Worm (Caenorhabditis elegans) whole organism, L1 larva: ENCODE data around the gene R13A5.7.
"Not testable (repeated sequence)": the region's sequence is repeated elsewhere in the genome, so short reads cannot be mapped to it uniquely, and the experiment has no call there.

ENCODE experiments used
- C34B4.2 ChIP-seq: sonication (generic microtip); optimal IDR thresholded peaks from 2 replicates; lab custom pipeline; 2017; ENCODE audit warnings: mild to moderate bottlenecking, missing genetic modification characterization, missing compliant biosample characterization
- Y116A8C.19 ChIP-seq: sonication (generic microtip); optimal IDR thresholded peaks from 2 replicates; lab custom pipeline; 2016; ENCODE audit warnings: missing compliant biosample characterization, missing genetic modification characterization, borderline replicate concordance
- aha-1 ChIP-seq: fragments of 150-350 bp; optimal IDR thresholded peaks from 2 replicates; lab custom pipeline; 2014; ENCODE audit warnings: missing biosample characterization, missing genetic modification characterization
- ceh-63 ChIP-seq: fragments of 200-800 bp; sonication (Bioruptor generic); optimal IDR thresholded peaks from 2 replicates; lab custom pipeline; 2018; ENCODE audit warnings: mild to moderate bottlenecking, missing genetic modification characterization, missing compliant biosample characterization
- ceh-88 ChIP-seq: fragments of 200-800 bp; sonication (Bioruptor generic); IDR thresholded peaks from 2 replicates; pipeline ENCODE4 v1.3.6; 2022; ENCODE audit warnings: missing genetic modification characterization, missing compliant biosample characterization
- ces-1 ChIP-seq: fragments of 150-350 bp; optimal IDR thresholded peaks from 2 replicates; lab custom pipeline; 2014; ENCODE audit warnings: missing biosample characterization, missing genetic modification reagents, missing genetic modification characterization
- dsc-1 ChIP-seq: sonication (generic microtip); optimal IDR thresholded peaks from 2 replicates; lab custom pipeline; 2016; ENCODE audit warnings: mild to moderate bottlenecking, missing genetic modification characterization, missing compliant biosample characterization
- efl-1 ChIP-seq, 4 experiments: fragments of 150-350 bp; optimal IDR thresholded peaks in 3 of 4; peaks in 1 of 4; 1 replicate in 1 of 4; 2 replicates in 3 of 4; lab custom pipeline; 2014; ENCODE audit warnings: missing biosample characterization in 2 of 4, missing genetic modification characterization in 2 of 4, missing genetic modification reagents in 2 of 4
- efl-3 ChIP-seq: fragments of 200-800 bp; sonication (Bioruptor generic); optimal IDR thresholded peaks from 2 replicates; lab custom pipeline; 2018; ENCODE audit warnings: mild to moderate bottlenecking, missing genetic modification characterization, missing compliant biosample characterization
- egl-27 ChIP-seq, 2 experiments: fragments of 150-350 bp in 1 of 2; sonication (generic microtip); optimal IDR thresholded peaks; 3 replicates each; lab custom pipeline; 2017 to 2018; ENCODE audit warnings: missing biosample characterization in 2 of 2, missing genetic modification characterization in 2 of 2, missing genetic modification reagents in 2 of 2
- fos-1 ChIP-seq: fragments of 150-350 bp; optimal IDR thresholded peaks from 2 replicates; lab custom pipeline; 2014; ENCODE audit warnings: missing biosample characterization, missing genetic modification characterization
- grh-1 ChIP-seq: fragments of 200-800 bp; sonication (Bioruptor generic); IDR thresholded peaks from 2 replicates; pipeline ENCODE4 v1.3.6; 2022; ENCODE audit warnings: missing genetic modification reagents, missing genetic modification characterization, missing compliant biosample characterization
- lin-13 ChIP-seq: fragments of 150-350 bp; optimal IDR thresholded peaks from 2 replicates; lab custom pipeline; 2014; ENCODE audit warnings: missing biosample characterization, missing genetic modification reagents, missing genetic modification characterization
- lin-14 ChIP-seq: fragments of 200-800 bp; sonication (Bioruptor generic); optimal IDR thresholded peaks from 2 replicates; lab custom pipeline; 2018; ENCODE audit warnings: mild to moderate bottlenecking, missing genetic modification characterization, moderate library complexity, missing compliant biosample characterization
- lin-15B ChIP-seq: fragments of 150-350 bp; sonication (generic microtip); optimal IDR thresholded peaks from 3 replicates; lab custom pipeline; 2014; ENCODE audit warnings: missing biosample characterization, missing genetic modification characterization
- mab-9 ChIP-seq: fragments of 200-800 bp; sonication (Bioruptor generic); IDR thresholded peaks from 2 replicates; pipeline ENCODE4 v1.3.6; 2022; ENCODE audit warnings: missing genetic modification reagents, missing genetic modification characterization, missing compliant biosample characterization
- mdl-1 ChIP-seq, 2 experiments: fragments of 150-350 bp; optimal IDR thresholded peaks; 2 replicates each; lab custom pipeline; 2014 to 2017; ENCODE audit warnings: missing biosample characterization in 2 of 2, missing genetic modification characterization in 2 of 2, inconsistent platforms in 1 of 2
- mef-2 ChIP-seq: fragments of 150-350 bp; optimal IDR thresholded peaks from 2 replicates; lab custom pipeline; 2014; ENCODE audit warnings: missing biosample characterization, missing genetic modification characterization
- nhr-20 ChIP-seq: sonication (generic microtip); optimal IDR thresholded peaks from 2 replicates; lab custom pipeline; 2016; ENCODE audit warnings: mild to moderate bottlenecking, missing genetic modification characterization, missing compliant biosample characterization
- nhr-237 ChIP-seq: fragments of 150-350 bp; optimal IDR thresholded peaks from 2 replicates; lab custom pipeline; 2014; ENCODE audit warnings: missing biosample characterization, missing genetic modification characterization
- nhr-28 ChIP-seq: fragments of 150-350 bp; optimal IDR thresholded peaks from 2 replicates; lab custom pipeline; 2014; ENCODE audit warnings: missing biosample characterization, missing genetic modification characterization
- nhr-47 ChIP-seq: sonication (generic microtip); optimal IDR thresholded peaks from 2 replicates; lab custom pipeline; 2016; ENCODE audit warnings: mild to moderate bottlenecking, missing genetic modification characterization, moderate library complexity, missing compliant biosample characterization
- nhr-71 ChIP-seq: sonication (generic microtip); optimal IDR thresholded peaks from 2 replicates; lab custom pipeline; 2016; ENCODE audit warnings: mild to moderate bottlenecking, missing genetic modification characterization, moderate library complexity, missing compliant biosample characterization
- nhr-85 ChIP-seq: sonication (generic microtip); peaks from one replicate; lab custom pipeline; 2016; ENCODE audit warnings: missing genetic modification characterization, inconsistent platforms, missing compliant biosample characterization
- pag-3 ChIP-seq: sonication (generic microtip); optimal IDR thresholded peaks from 2 replicates; lab custom pipeline; 2017; ENCODE audit warnings: missing genetic modification characterization, mild to moderate bottlenecking, missing compliant biosample characterization, antibody characterized with exemption, borderline replicate concordance; ENCODE audit not compliant: insufficient read depth
- pax-3 ChIP-seq: fragments of 200-800 bp; sonication (Bioruptor generic); optimal IDR thresholded peaks from 2 replicates; lab custom pipeline; 2018; ENCODE audit warnings: mild to moderate bottlenecking, missing genetic modification characterization, moderate library complexity, missing compliant biosample characterization
- rnt-1 ChIP-seq: sonication (generic microtip); optimal IDR thresholded peaks from 2 replicates; lab custom pipeline; 2016; ENCODE audit warnings: mild to moderate bottlenecking, missing genetic modification characterization, moderate library complexity, missing compliant biosample characterization
- sup-37 ChIP-seq: fragments of 200-800 bp; sonication (Bioruptor generic); optimal IDR thresholded peaks from 2 replicates; lab custom pipeline; 2018; ENCODE audit warnings: mild to moderate bottlenecking, missing genetic modification characterization, missing compliant biosample characterization
- swsn-7 ChIP-seq: sonication (generic microtip); optimal IDR thresholded peaks from 2 replicates; lab custom pipeline; 2016; ENCODE audit warnings: missing genetic modification characterization, missing compliant biosample characterization
- unc-130 ChIP-seq: fragments of 150-350 bp; optimal IDR thresholded peaks from 2 replicates; lab custom pipeline; 2017; ENCODE audit warnings: missing biosample characterization, missing genetic modification characterization, inconsistent platforms
- unc-30 ChIP-seq: sonication (generic microtip); optimal IDR thresholded peaks from 2 replicates; lab custom pipeline; 2017; ENCODE audit warnings: missing biosample characterization, missing genetic modification characterization
- unc-62 ChIP-seq: fragments of 150-350 bp; optimal IDR thresholded peaks from 2 replicates; lab custom pipeline; 2014; ENCODE audit warnings: missing biosample characterization, missing genetic modification reagents, missing genetic modification characterization
- vab-15 ChIP-seq: sonication (generic microtip); optimal IDR thresholded peaks from 2 replicates; lab custom pipeline; 2017; ENCODE audit warnings: missing genotype, mild to moderate bottlenecking, missing genetic modification characterization, missing compliant biosample characterization
- xbp-1 ChIP-seq: sonication (generic microtip); optimal IDR thresholded peaks from 2 replicates; lab custom pipeline; 2016; ENCODE audit warnings: missing genetic modification characterization, missing compliant biosample characterization
- ztf-11 ChIP-seq, 2 experiments: sonication (generic microtip); optimal IDR thresholded peaks; 2 replicates each; lab custom pipeline; 2016 to 2017; ENCODE audit warnings: missing genetic modification characterization in 2 of 2, missing biosample characterization in 1 of 2, missing compliant biosample characterization in 1 of 2

R13A5.7 gene

DNA sequence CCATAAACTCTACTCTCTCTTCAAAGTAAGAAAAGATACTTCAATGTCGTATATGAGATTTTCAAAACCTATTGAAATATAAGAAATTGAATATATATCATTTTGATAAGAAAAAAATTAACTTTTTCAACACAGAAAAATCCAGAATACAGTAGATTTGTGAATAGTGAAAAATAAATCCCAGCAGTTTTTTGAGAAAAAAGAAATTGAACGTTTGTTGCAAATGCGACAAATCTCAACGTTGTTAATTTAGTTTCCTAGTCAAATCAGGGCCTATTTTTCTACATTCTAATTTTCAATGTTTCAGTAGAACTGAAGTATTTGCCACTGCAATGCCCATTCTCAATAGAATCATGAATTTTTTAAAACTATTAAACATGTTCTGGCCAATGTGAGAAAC is 44.6 kb upstream of the R13A5.7 start, which contains the start of gene T04A6.2:
Gene T04A6.2 (plus strand): TSS at position 301 of the 400 bp plus-strand sequence.
- TF ChIP-seq unc-30 (tag; lab: Kevin White, UChicago), result no peak
- no peak for TF ChIP-seq unc-130 (tag; lab: Kevin White, UChicago)
- TF ChIP-seq egl-27 (tag; optimal IDR thresholded peaks at IDR 0.05; lab: Kevin White, UChicago), result no peak
- TF ChIP-seq fos-1, result no peak
- no peak for TF ChIP-seq ztf-11 (tag; optimal IDR thresholded peaks at IDR 0.05; lab: Kevin White, UChicago)
- no peak for TF ChIP-seq mef-2 (tag; lab: Kevin White, UChicago)
- TF ChIP-seq ceh-63 (GFP tag; lab: Kevin White, UChicago), result no peak
- TF ChIP-seq nhr-71 (tag; lab: Kevin White, UChicago), result no peak
- TF ChIP-seq dsc-1, result no peak
- no peak for TF ChIP-seq pax-3
- no peak for TF ChIP-seq C34B4.2 (tag; lab: Kevin White, UChicago)
- no peak for TF ChIP-seq xbp-1 (tag; lab: Kevin White, UChicago)
- no peak for TF ChIP-seq pag-3 (tag; lab: Kevin White, UChicago)

DNA sequence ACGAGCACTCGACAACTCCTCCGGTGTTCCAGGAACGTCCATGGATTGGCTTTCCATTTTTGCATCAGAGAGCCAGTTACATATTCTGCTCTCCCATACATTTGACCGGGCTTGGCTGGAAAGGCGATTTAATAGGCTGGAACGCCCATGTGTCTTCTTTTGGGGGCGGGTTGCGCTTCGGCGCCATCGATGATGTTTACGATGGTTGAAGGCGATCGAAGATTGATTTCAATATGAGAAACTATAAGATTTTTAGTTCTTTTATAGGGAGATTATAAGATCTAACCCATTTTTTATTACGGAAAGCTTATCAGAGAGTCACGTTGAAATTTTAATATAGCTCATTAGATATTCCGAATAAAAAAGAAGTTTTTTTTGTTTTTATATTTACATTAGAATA is 39.2 kb upstream of the R13A5.7 start, which contains the start of gene nsph-4.3:
Gene nsph-4.3 (minus strand): TSS at position 101 of the 400 bp plus-strand sequence.
- TF ChIP-seq nhr-47, result no peak
- TF ChIP-seq lin-14 (GFP tag; lab: Kevin White, UChicago), result no peak
- TF ChIP-seq sup-37, result no peak
- no peak for TF ChIP-seq ceh-63 (GFP tag; lab: Kevin White, UChicago)
- TF ChIP-seq vab-15 (tag; lab: Kevin White, UChicago), result no peak
- TF ChIP-seq egl-27 (tag; optimal IDR thresholded peaks at IDR 0.05; lab: Kevin White, UChicago), result no peak
- no peak for TF ChIP-seq nhr-85
- no peak for TF ChIP-seq aha-1
- no peak for TF ChIP-seq unc-30 (tag; lab: Kevin White, UChicago)
- no peak for TF ChIP-seq nhr-20 (tag; lab: Kevin White, UChicago)
- no peak for TF ChIP-seq grh-1 (GFP tag; lab: Robert Waterston, UW)
- TF ChIP-seq C34B4.2 (tag; lab: Kevin White, UChicago), result no peak
- TF ChIP-seq rnt-1 (tag; lab: Kevin White, UChicago), result no peak
- no peak for TF ChIP-seq lin-15B (tag; lab: Kevin White, UChicago)
- no peak for TF ChIP-seq efl-3 (GFP tag; lab: Kevin White, UChicago)
- no peak for TF ChIP-seq swsn-7
- no peak for TF ChIP-seq Y116A8C.19

DNA sequence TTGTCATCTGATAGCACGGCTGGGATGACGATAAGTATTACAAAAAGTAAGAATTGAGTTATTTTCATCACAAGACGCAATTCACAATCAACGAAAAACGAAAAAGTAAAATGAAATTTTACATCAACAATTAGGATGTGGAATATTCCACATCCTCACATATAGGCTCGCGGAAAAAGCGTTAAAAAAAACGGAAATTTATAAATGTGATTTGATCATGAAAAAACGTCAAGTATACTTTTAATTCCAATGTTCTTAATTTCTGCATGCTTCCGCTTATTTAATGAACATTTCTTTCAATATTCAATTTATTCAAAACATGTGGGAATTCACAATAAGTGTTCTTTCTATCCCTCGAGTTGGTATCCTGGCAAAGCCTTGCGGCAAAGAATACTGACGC is 38.3 kb upstream of the R13A5.7 start, which contains the start of gene T04A6.3:
Gene T04A6.3 (minus strand): TSS at position 101 of the 400 bp plus-strand sequence.
- TF ChIP-seq ceh-88 (no peak), nhr-237 (tag; lab: Kevin White, UChicago) (no peak), nhr-47 (no peak), mdl-1 (tag; optimal IDR thresholded peaks at IDR 0.05; lab: Kevin White, UChicago) (no peak), mab-9 (no peak), dsc-1 (no peak), nhr-28 (tag; lab: Kevin White, UChicago) (no peak)

DNA sequence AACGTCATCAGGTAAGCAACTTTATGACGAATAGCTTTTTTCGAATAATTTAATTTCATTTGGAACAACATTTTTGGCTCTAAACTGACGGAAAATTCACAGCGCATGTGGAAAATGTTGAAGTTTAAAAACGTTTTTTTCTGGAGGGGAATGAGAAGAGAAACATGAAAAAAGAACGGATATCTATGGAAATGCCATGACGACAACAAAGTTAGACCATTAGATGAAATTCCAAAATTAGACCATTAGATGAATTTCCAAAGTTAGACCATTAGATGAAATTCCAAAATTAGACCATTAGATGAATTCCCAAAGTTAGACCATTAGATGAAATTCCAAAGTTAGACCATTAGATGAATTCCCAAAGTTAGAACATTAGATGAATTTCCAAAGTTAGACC is 24.5 kb upstream of the R13A5.7 start, which contains the start of gene Y80D4G.2:
Gene Y80D4G.2 (minus strand): TSS at position 101 of the 400 bp plus-strand sequence.
- TF ChIP-seq lin-13 (GFP tag; lab: Kevin White, UChicago); ces-1 (GFP tag; lab: Kevin White, UChicago); vab-15 (tag; lab: Kevin White, UChicago): not testable (repeated sequence)

DNA sequence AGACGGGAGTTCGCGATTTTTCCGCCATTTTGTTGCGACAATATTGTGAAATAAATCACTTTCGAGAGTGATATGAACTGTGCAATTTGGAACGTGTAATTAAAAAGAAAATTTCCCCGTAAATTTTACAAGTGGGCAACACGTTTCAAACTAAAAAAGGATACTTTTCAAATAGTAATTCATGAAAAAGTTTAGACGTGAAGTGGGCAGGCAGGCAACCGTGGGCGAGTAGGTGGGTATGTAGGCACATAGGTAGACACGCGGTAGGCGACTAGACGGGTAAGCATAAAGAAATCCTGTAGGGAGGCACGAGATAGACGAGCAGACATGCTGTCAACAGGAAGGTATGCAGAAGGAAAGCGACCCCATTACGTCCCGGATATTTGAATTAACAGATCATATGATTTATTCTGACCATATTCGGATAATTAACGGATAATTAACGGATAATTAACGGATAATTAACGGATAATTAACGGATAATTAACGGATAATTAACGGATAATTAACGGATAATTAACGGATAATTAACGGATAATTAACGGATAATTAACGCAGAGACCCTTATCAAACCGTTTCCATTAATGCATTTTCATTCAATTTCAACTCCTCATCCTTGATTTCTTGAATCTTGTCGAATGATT is 23.5 kb upstream of the R13A5.7 start, which contains the start of gene R13A5.11:
Gene R13A5.11 (minus strand): TSS at position 51 of the 644 bp plus-strand sequence.
- TF ChIP-seq unc-62 (no peak), efl-1 (optimal IDR thresholded peaks at IDR 0.05; lab: Kevin White, UChicago) (no peak), efl-1 (GFP tag; optimal IDR thresholded peaks at IDR 0.05 in 1 of 2; lab: Kevin White, UChicago) (peak in 1 of 2 experiments; percentile 29)
